Fruit fly (Drosophila melanogaster) Kc167 (cell line): Measurements from ENCODE around the gene phol.

Experiments used
- Myc ChIP-seq: fragments of >200 bp; optimal IDR thresholded peaks from 2 replicates; lab custom pipeline; 2017; ENCODE audit warnings: missing external identifiers
- Sin3A ChIP-seq: fragments of >200 bp; optimal IDR thresholded peaks from 2 replicates; lab custom pipeline; 2018; ENCODE audit warnings: missing external identifiers
- h ChIP-seq: fragments of >200 bp; optimal IDR thresholded peaks from 3 replicates; lab custom pipeline; 2018; ENCODE audit warnings: missing external identifiers
- insv ChIP-seq: fragments of >200 bp; optimal IDR thresholded peaks from 3 replicates; lab custom pipeline; 2018; ENCODE audit warnings: missing external identifiers
- psq ChIP-seq: fragments of >200 bp; optimal IDR thresholded peaks from 2 replicates; lab custom pipeline; 2017; ENCODE audit warnings: missing external identifiers
- ttk ChIP-seq: sonication (Bioruptor generic); optimal IDR thresholded peaks from 2 replicates; lab custom pipeline; 2017; ENCODE audit warnings: missing external identifiers

dm6 chr3L:9419328-9419727, 36.8 kb downstream of the phol start:
- no peak for TF ChIP-seq psq (lab: Kevin White, UChicago)
- no peak for TF ChIP-seq h (lab: Kevin White, UChicago)
- no peak for TF ChIP-seq Sin3A (lab: Kevin White, UChicago)
- no peak for TF ChIP-seq ttk (lab: Kevin White, UChicago)
- no peak for TF ChIP-seq insv (lab: Kevin White, UChicago)
- no peak for TF ChIP-seq Myc (lab: Kevin White, UChicago)
